Worm (Caenorhabditis elegans): ENCODE data around the gene tsp-14.

DNA sequence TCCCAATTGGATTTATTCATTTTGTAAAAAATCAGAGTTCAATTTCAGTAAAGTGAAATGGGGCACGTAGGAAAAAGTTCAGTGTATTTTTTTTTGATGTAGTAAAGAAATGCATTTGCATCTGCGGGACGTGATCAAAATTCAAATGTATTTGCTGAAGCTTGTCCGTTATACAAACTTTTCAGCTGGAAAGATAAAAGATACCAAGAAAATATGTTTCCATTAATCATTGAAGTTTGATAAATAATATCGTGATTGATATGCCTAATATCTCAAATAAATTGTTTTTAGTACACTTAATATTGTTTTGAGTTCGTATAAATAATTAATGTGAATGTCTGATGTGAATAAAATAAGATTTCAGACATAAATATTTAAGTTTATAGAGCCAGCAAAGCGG lies 25.6 kb upstream of the tsp-14 start:
- TF ChIP-seq lin-1 (GFP tag; IDR thresholded peaks at IDR 0.05) (no peak), ceh-82 (tag; optimal IDR thresholded peaks at IDR 0.05) (no peak)
